Worm (Caenorhabditis elegans) whole organism, L3 larva: ENCODE data around the gene F19G12.1.

Source experiments
- ceh-82 ChIP-seq: fragments of 150-350 bp; optimal IDR thresholded peaks from 2 replicates; lab custom pipeline; 2014; ENCODE audit warnings: missing biosample characterization, missing genetic modification characterization
- elt-3 ChIP-seq, 3 experiments: fragments of 150-350 bp in 1 of 3; sonication (generic microtip) in 2 of 3; optimal IDR thresholded peaks; 2 replicates in 2 of 3; 4 replicates in 1 of 3; lab custom pipeline; 2014 to 2017; ENCODE audit warnings: missing biosample characterization in 3 of 3, missing genetic modification characterization in 3 of 3
- lin-15B ChIP-seq: fragments of 150-350 bp; optimal IDR thresholded peaks from 2 replicates; lab custom pipeline; 2014; ENCODE audit warnings: missing biosample characterization, missing genetic modification characterization
- nhr-11 ChIP-seq: fragments of 150-350 bp; optimal IDR thresholded peaks from 2 replicates; lab custom pipeline; 2014; ENCODE audit warnings: missing biosample characterization, missing genetic modification characterization
- nhr-12 ChIP-seq: fragments of 150-350 bp; optimal IDR thresholded peaks from 2 replicates; lab custom pipeline; 2014; ENCODE audit warnings: missing biosample characterization, missing genetic modification characterization
- pha-4 ChIP-seq: fragments of 150-350 bp; optimal IDR thresholded peaks from 2 replicates; lab custom pipeline; 2014; ENCODE audit warnings: missing biosample characterization, missing genetic modification reagents, missing genetic modification characterization
- snpc-4 ChIP-seq: fragments of 150-350 bp; optimal IDR thresholded peaks from 2 replicates; lab custom pipeline; 2014; ENCODE audit warnings: missing biosample characterization, missing genetic modification characterization
- unc-62 ChIP-seq: fragments of 150-350 bp; sonication (generic microtip); optimal IDR thresholded peaks from 4 replicates; lab custom pipeline; 2014; ENCODE audit warnings: missing biosample characterization, missing genetic modification reagents, missing genetic modification characterization

DNA sequence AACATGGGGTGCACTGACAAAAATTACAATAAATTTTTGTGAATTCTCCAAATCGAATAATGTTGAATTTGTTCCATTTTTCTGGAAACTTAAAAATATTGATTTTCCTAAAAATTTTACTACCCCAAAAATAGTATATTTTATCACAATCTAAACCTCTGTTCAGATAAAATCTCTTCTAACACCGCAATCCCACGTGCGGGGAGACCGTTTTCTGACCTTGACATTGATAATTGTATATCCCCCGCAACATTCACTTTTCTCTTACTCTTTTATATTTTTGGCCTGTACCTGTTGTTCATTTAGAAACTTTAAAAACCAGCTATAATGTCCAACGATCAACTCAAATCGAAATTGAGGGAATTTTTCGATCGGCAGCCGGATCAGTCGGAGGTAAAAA, 28.0 kb downstream of the F19G12.1 start, which contains the start of gene D1005.2:
- no peak for TF ChIP-seq nhr-12 (tag; lab: Kevin White, UChicago)
- TF ChIP-seq lin-15B (tag; lab: Kevin White, UChicago) = no peak
- TF ChIP-seq snpc-4 = no peak
- TF ChIP-seq elt-3 (tag; optimal IDR thresholded peaks at IDR 0.05; lab: Kevin White, UChicago) = no peak
- no peak for TF ChIP-seq pha-4 (tag; lab: Kevin White, UChicago)
- no peak for TF ChIP-seq nhr-11
- no peak for TF ChIP-seq ceh-82 (tag; lab: Kevin White, UChicago)
- no peak for TF ChIP-seq unc-62 (GFP tag; lab: Kevin White, UChicago)
